Fruit fly (Drosophila melanogaster): Measurements from ENCODE around the gene CG6163.

dm6 chr3L:11355429-11356327 is 9.0 kb downstream of the CG6163 start:
- TF ChIP-seq GATAd (GFP tag; optimal IDR thresholded peaks at IDR 0.05) (no peak), usp (GFP tag; optimal IDR thresholded peaks at IDR 0.05) (no peak), Abd-B (GFP tag; optimal IDR thresholded peaks at IDR 0.05) (no peak), Sp1 (GFP tag; optimal IDR thresholded peaks at IDR 0.05) (no peak), woc (GFP tag; optimal IDR thresholded peaks at IDR 0.05) (no peak), sv (GFP tag; optimal IDR thresholded peaks at IDR 0.05) (no peak), Dfd (GFP tag; optimal IDR thresholded peaks at IDR 0.05) (no peak), br (GFP tag; optimal IDR thresholded peaks at IDR 0.05) (no peak), h (GFP tag; optimal IDR thresholded peaks at IDR 0.05) (no peak), CG9705 (GFP tag; optimal IDR thresholded peaks at IDR 0.05) (no peak), Myc (optimal IDR thresholded peaks at IDR 0.05) (no peak), jim (GFP tag; optimal IDR thresholded peaks at IDR 0.05) (no peak), Hr78 (GFP tag; optimal IDR thresholded peaks at IDR 0.05) (no peak)

All from whole organism, wandering third instar larva.